Fruit fly (Drosophila melanogaster) whole organism, embryonic: ENCODE results near the gene Sec63.

Experiments used
- CG10147 ChIP-seq: fragments of 200-800 bp; sonication (Bioruptor generic); optimal IDR thresholded peaks from 2 replicates; lab custom pipeline; 2019; ENCODE audit warnings: missing biosample characterization, mild to moderate bottlenecking, missing genetic modification characterization, moderate library complexity
- CG10321 ChIP-seq: fragments of 200-800 bp; sonication (Bioruptor generic); IDR thresholded peaks from 2 replicates; pipeline ENCODE4 v1.3.6; 2022; ENCODE audit warnings: missing biosample characterization, missing genetic modification characterization
- CG10366 ChIP-seq: fragments of 200-800 bp; sonication (Bioruptor generic); IDR thresholded peaks from 2 replicates; pipeline ENCODE4 v1.3.6; 2022; ENCODE audit warnings: missing biosample characterization, missing genetic modification characterization
- CG10543 ChIP-seq: fragments of 200-800 bp; sonication (Bioruptor generic); optimal IDR thresholded peaks from 3 replicates; lab custom pipeline; 2017; ENCODE audit warnings: missing biosample characterization, mild to moderate bottlenecking, missing genetic modification characterization, moderate library complexity
- CG12299 ChIP-seq: fragments of 200-800 bp; sonication (Bioruptor generic); optimal IDR thresholded peaks from 2 replicates; lab custom pipeline; 2018; ENCODE audit warnings: missing biosample characterization, mild to moderate bottlenecking, missing genetic modification characterization
- CG12942 ChIP-seq: fragments of 200-800 bp; sonication (Bioruptor generic); optimal IDR thresholded peaks from 3 replicates; lab custom pipeline; 2016; ENCODE audit warnings: missing biosample characterization, missing genetic modification characterization
- CG14667 ChIP-seq: fragments of 200-800 bp; sonication (Bioruptor generic); IDR thresholded peaks from 2 replicates; pipeline ENCODE4 v1.3.6; 2022; ENCODE audit warnings: missing biosample characterization, missing genetic modification characterization
- CG14710 ChIP-seq: fragments of 200-800 bp; sonication (Bioruptor generic); optimal IDR thresholded peaks from 3 replicates; lab custom pipeline; 2019; ENCODE audit warnings: missing biosample characterization, mild to moderate bottlenecking, missing genetic modification characterization, moderate library complexity
- CG17359 ChIP-seq: fragments of 200-800 bp; sonication (Bioruptor generic); optimal IDR thresholded peaks from 3 replicates; lab custom pipeline; 2018; ENCODE audit warnings: missing biosample characterization, mild to moderate bottlenecking, missing genetic modification characterization, moderate library complexity
- CG17612 ChIP-seq: fragments of 200-800 bp; sonication (Bioruptor generic); IDR thresholded peaks from 2 replicates; pipeline ENCODE4 v1.3.6; 2022; ENCODE audit warnings: missing biosample characterization, missing genetic modification characterization
- CG17802 ChIP-seq: fragments of 200-800 bp; sonication (Bioruptor generic); optimal IDR thresholded peaks from 2 replicates; lab custom pipeline; 2018; ENCODE audit warnings: missing biosample characterization, mild to moderate bottlenecking, missing genetic modification characterization, moderate library complexity
- CG1832 ChIP-seq: fragments of 200-800 bp; sonication (Bioruptor generic); optimal IDR thresholded peaks from 2 replicates; lab custom pipeline; 2017; ENCODE audit warnings: missing biosample characterization, mild to moderate bottlenecking, missing genetic modification characterization, inconsistent platforms
- CG18476 ChIP-seq: fragments of 200-800 bp; sonication (Bioruptor generic); optimal IDR thresholded peaks from 2 replicates; lab custom pipeline; 2016; ENCODE audit warnings: missing biosample characterization, mild to moderate bottlenecking, missing genetic modification characterization
- CG2116 ChIP-seq: fragments of 200-800 bp; sonication (Bioruptor generic); optimal IDR thresholded peaks from 3 replicates; lab custom pipeline; 2018; ENCODE audit warnings: missing biosample characterization, mild to moderate bottlenecking, missing genetic modification characterization
- CG2120 ChIP-seq: fragments of 200-800 bp; sonication (Bioruptor generic); optimal IDR thresholded peaks from 3 replicates; lab custom pipeline; 2016; ENCODE audit warnings: missing biosample characterization, missing genetic modification characterization
- CG31365 ChIP-seq: fragments of 200-800 bp; sonication (Bioruptor generic); optimal IDR thresholded peaks from 2 replicates; lab custom pipeline; 2018; ENCODE audit warnings: missing biosample characterization, mild to moderate bottlenecking, missing genetic modification characterization
- CG31388 ChIP-seq: fragments of 200-800 bp; sonication (Bioruptor generic); optimal IDR thresholded peaks from 2 replicates; lab custom pipeline; 2016; ENCODE audit warnings: missing biosample characterization, missing genetic modification characterization
- CG3163 ChIP-seq: fragments of 200-800 bp; sonication (Bioruptor generic); optimal IDR thresholded peaks from 3 replicates; lab custom pipeline; 2016; ENCODE audit warnings: missing biosample characterization, missing genetic modification characterization
- CG32532 ChIP-seq: fragments of 200-800 bp; sonication (Bioruptor generic); IDR thresholded peaks from 2 replicates; pipeline ENCODE4 v1.3.6; 2022; ENCODE audit warnings: missing biosample characterization, missing genetic modification characterization
- CG5953 ChIP-seq: fragments of 200-800 bp; sonication (Bioruptor generic); IDR thresholded peaks from 2 replicates; pipeline ENCODE4 v1.3.6; 2022; ENCODE audit warnings: missing biosample characterization, missing genetic modification characterization
- CG6854 ChIP-seq: fragments of 200-800 bp; sonication (Bioruptor generic); optimal IDR thresholded peaks from 3 replicates; lab custom pipeline; 2017; ENCODE audit warnings: missing biosample characterization, mild to moderate bottlenecking, missing genetic modification characterization
- ERR ChIP-seq: fragments of 200-800 bp; sonication (Bioruptor generic); optimal IDR thresholded peaks from 2 replicates; lab custom pipeline; 2016; ENCODE audit warnings: missing biosample characterization, missing genetic modification characterization
- Fer2 ChIP-seq: fragments of 200-800 bp; sonication (Bioruptor generic); optimal IDR thresholded peaks from 2 replicates; lab custom pipeline; 2018; ENCODE audit warnings: missing biosample characterization, mild to moderate bottlenecking, missing genetic modification characterization, moderate library complexity
- Hr51 ChIP-seq, 2 experiments: fragments of 200-800 bp; sonication (Bioruptor generic); optimal IDR thresholded peaks; 2 replicates in 1 of 2; 3 replicates in 1 of 2; lab custom pipeline; 2016 to 2018; ENCODE audit warnings: missing biosample characterization in 2 of 2, missing genetic modification characterization in 2 of 2, mild to moderate bottlenecking in 1 of 2, moderate library complexity in 1 of 2
- MBD-R2 ChIP-seq: fragments of 200-800 bp; sonication (Bioruptor generic); IDR thresholded peaks from 2 replicates; pipeline ENCODE4 v1.3.6; 2022; ENCODE audit warnings: missing biosample characterization, missing genetic modification characterization
- Max ChIP-seq: fragments of 200-800 bp; sonication (Bioruptor generic); optimal IDR thresholded peaks from 2 replicates; lab custom pipeline; 2016; ENCODE audit warnings: missing biosample characterization, mild to moderate bottlenecking, missing genetic modification characterization
- Ptx1 ChIP-seq: fragments of 200-800 bp; sonication (Bioruptor generic); IDR thresholded peaks from 2 replicates; pipeline ENCODE4 v1.3.6; 2022; ENCODE audit warnings: missing biosample characterization, missing genetic modification characterization
- Rfx ChIP-seq: fragments of 200-800 bp; sonication (Bioruptor generic); IDR thresholded peaks from 2 replicates; pipeline ENCODE4 v1.3.6; 2022; ENCODE audit warnings: missing biosample characterization, missing genetic modification characterization
- TFAM ChIP-seq: fragments of 200-800 bp; sonication (Bioruptor generic); optimal IDR thresholded peaks from 2 replicates; lab custom pipeline; 2017; ENCODE audit warnings: missing biosample characterization, missing genetic modification characterization, inconsistent platforms
- ac ChIP-seq: fragments of 200-800 bp; sonication (Bioruptor generic); optimal IDR thresholded peaks from 3 replicates; lab custom pipeline; 2017; ENCODE audit warnings: missing biosample characterization, mild to moderate bottlenecking, missing genetic modification characterization
- ara ChIP-seq: fragments of 200-800 bp; sonication (Bioruptor generic); IDR thresholded peaks from 2 replicates; pipeline ENCODE4 v1.3.6; 2022; ENCODE audit warnings: missing biosample characterization, missing genetic modification characterization
- cad ChIP-seq: fragments of >200 bp; optimal IDR thresholded peaks from 2 replicates; lab custom pipeline; 2017; ENCODE audit warnings: missing biosample characterization, missing genetic modification characterization
- caup ChIP-seq: fragments of 200-800 bp; sonication (Bioruptor generic); optimal IDR thresholded peaks from 3 replicates; lab custom pipeline; 2017; ENCODE audit warnings: missing biosample characterization, mild to moderate bottlenecking, missing genetic modification characterization, moderate library complexity; ENCODE audit not compliant: severe bottlenecking
- cwo ChIP-seq: fragments of 200-800 bp; sonication (Bioruptor generic); optimal IDR thresholded peaks from 3 replicates; lab custom pipeline; 2017; ENCODE audit warnings: missing biosample characterization, missing genetic modification characterization, mild to moderate bottlenecking, moderate library complexity, missing genetic modification reagents
- fru ChIP-seq: fragments of >200 bp; optimal IDR thresholded peaks from 2 replicates; lab custom pipeline; 2017
- gce ChIP-seq: fragments of 200-800 bp; sonication (Bioruptor generic); IDR thresholded peaks from 3 replicates; pipeline ENCODE4 v1.3.6; 2022; ENCODE audit warnings: missing biosample characterization, missing genetic modification characterization
- gfzf ChIP-seq: fragments of 200-800 bp; sonication (Bioruptor generic); optimal IDR thresholded peaks from 2 replicates; lab custom pipeline; 2016; ENCODE audit warnings: missing biosample characterization, mild to moderate bottlenecking, missing genetic modification characterization, moderate library complexity
- hth ChIP-seq: fragments of >200 bp; optimal IDR thresholded peaks from 2 replicates; lab custom pipeline; 2017; ENCODE audit warnings: inconsistent platforms
- kah ChIP-seq: fragments of 200-800 bp; sonication (Bioruptor generic); optimal IDR thresholded peaks from 2 replicates; lab custom pipeline; 2018; ENCODE audit warnings: missing biosample characterization, mild to moderate bottlenecking, missing genetic modification characterization
- nau ChIP-seq: fragments of 200-800 bp; sonication (Bioruptor generic); optimal IDR thresholded peaks from 3 replicates; lab custom pipeline; 2017; ENCODE audit warnings: missing biosample characterization, mild to moderate bottlenecking, missing genetic modification characterization, missing genetic modification reagents
- nerfin-1 ChIP-seq: fragments of 200-800 bp; sonication (Bioruptor generic); optimal IDR thresholded peaks from 3 replicates; lab custom pipeline; 2019; ENCODE audit warnings: missing biosample characterization, mild to moderate bottlenecking, missing genetic modification characterization, moderate library complexity
- pho ChIP-seq: fragments of 200-800 bp; sonication (Bioruptor generic); optimal IDR thresholded peaks from 2 replicates; lab custom pipeline; 2016; ENCODE audit warnings: missing biosample characterization, missing genetic modification characterization
- repo ChIP-seq: fragments of 200-800 bp; sonication (Bioruptor generic); optimal IDR thresholded peaks from 2 replicates; lab custom pipeline; 2016; ENCODE audit warnings: missing biosample characterization, missing genetic modification characterization
- run ChIP-seq: fragments of 200-800 bp; sonication (Bioruptor generic); optimal IDR thresholded peaks from 3 replicates; lab custom pipeline; 2018; ENCODE audit warnings: missing biosample characterization, mild to moderate bottlenecking, missing genetic modification characterization
- sens-2 ChIP-seq: fragments of 200-800 bp; sonication (Bioruptor generic); IDR thresholded peaks from 2 replicates; pipeline ENCODE4 v1.3.6; 2022; ENCODE audit warnings: missing biosample characterization, missing genetic modification characterization
- stc ChIP-seq: fragments of 200-800 bp; sonication (Bioruptor generic); IDR thresholded peaks from 2 replicates; pipeline ENCODE4 v1.3.6; 2022; ENCODE audit warnings: missing biosample characterization, missing genetic modification characterization
- tgo ChIP-seq: fragments of 200-800 bp; sonication (Bioruptor generic); IDR thresholded peaks from 3 replicates; pipeline ENCODE4 v1.3.6; 2022; ENCODE audit warnings: missing biosample characterization, missing genetic modification characterization
- tup ChIP-seq: fragments of 200-800 bp; sonication (Bioruptor generic); optimal IDR thresholded peaks from 2 replicates; lab custom pipeline; 2016; ENCODE audit warnings: missing biosample characterization, mild to moderate bottlenecking, missing genetic modification characterization, moderate library complexity
- vnd ChIP-seq: fragments of 200-800 bp; sonication (Bioruptor generic); IDR thresholded peaks from 3 replicates; pipeline ENCODE4 v1.3.6; 2022; ENCODE audit warnings: missing biosample characterization, missing genetic modification characterization; ENCODE audit not compliant: partially characterized antibody
- zen ChIP-seq: fragments of 200-800 bp; sonication (Bioruptor generic); optimal IDR thresholded peaks from 3 replicates; lab custom pipeline; 2018; ENCODE audit warnings: missing biosample characterization, mild to moderate bottlenecking, missing genetic modification characterization, moderate library complexity

Sec63 gene

DNA sequence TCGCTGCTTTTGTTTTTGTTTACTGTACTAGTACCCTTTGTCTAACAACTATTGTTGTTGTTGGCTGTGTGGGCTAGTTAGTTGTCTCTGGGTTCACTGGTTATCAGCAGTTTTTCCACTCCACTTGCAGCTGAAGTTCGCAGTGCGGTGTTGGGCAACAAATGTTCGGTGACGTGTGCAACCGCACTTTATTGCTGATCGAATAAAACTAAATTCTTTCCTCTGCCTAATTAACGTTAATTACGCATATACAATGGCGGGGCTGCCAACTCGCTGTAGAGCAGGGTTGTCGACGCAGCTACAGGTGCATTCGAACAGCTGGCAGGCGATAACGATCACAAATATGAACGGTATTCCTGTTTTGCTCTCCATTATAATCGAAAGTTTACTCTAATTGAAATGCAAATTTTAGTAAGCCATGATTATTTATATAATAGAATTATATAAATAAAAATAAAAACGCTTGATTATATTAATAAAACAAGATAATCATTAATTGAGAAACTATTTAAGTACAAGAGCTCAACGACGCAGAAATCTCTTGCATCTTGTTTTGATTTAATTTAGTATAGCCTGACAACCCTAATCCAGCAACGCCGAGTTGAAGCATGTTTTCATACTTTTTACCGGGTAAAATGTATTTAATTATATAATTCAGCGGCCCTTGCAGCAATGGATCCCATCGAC is 31.7 kb upstream of the Sec63 start, which contains the start of the genes mrva, CG42307 and mus312 (continued):
- TF ChIP-seq Rfx (GFP tag; lab: Robert Waterston, UW) (peak; percentile 88), Ptx1 (GFP tag; lab: Robert Waterston, UW) (peak; percentile 90), vnd (GFP tag; lab: Robert Waterston, UW) (no peak), gce (GFP tag; lab: Robert Waterston, UW) (0 out of 3 replicates have a peak, but pooled peaks have one; percentile 14), CG17612 (GFP tag; lab: Robert Waterston, UW) (no peak), caup (GFP tag; lab: Kevin White, UChicago) (peak; percentile 75), CG2120 (peak; percentile 75), tup (GFP tag; lab: Kevin White, UChicago) (peak; percentile 42), CG12299 (tag; lab: Kevin White, UChicago) (peak; percentile 92), nau (GFP tag; lab: Kevin White, UChicago) (no peak), kah (peak; percentile 87), CG32532 (GFP tag; lab: Robert Waterston, UW) (peak; percentile 91), CG10147 (GFP tag; lab: Kevin White, UChicago) (peak; percentile 91), TFAM (GFP tag; lab: Kevin White, UChicago) (no peak), zen (tag; lab: Kevin White, UChicago) (peak; percentile 97), CG3163 (GFP tag; lab: Kevin White, UChicago) (no peak), stc (GFP tag; lab: Robert Waterston, UW) (peak; percentile 78), ac (GFP tag; lab: Kevin White, UChicago) (peak; percentile 52), nerfin-1 (peak; percentile 81), cad (no peak), CG17802 (tag; lab: Kevin White, UChicago) (peak; percentile 53), MBD-R2 (GFP tag; lab: Robert Waterston, UW) (peak; percentile 84), fru (lab: Kevin White, UChicago) (no peak), CG1832 (GFP tag; lab: Kevin White, UChicago) (no peak), CG6854 (GFP tag; lab: Kevin White, UChicago) (peak; percentile 44), CG14667 (GFP tag; lab: Robert Waterston, UW) (peak; percentile 85), ara (GFP tag; lab: Robert Waterston, UW) (peak; percentile 60; the same call in 1 of the 2 replicates), CG17359 (tag; lab: Kevin White, UChicago) (peak; percentile 87), cwo (peak; percentile 78), ERR (GFP tag; lab: Kevin White, UChicago) (no peak), CG14710 (tag; lab: Kevin White, UChicago) (peak; percentile 95), pho (GFP tag; lab: Kevin White, UChicago) (no peak), hth (lab: Kevin White, UChicago) (no peak), CG10366 (GFP tag; lab: Robert Waterston, UW) (peak; percentile 77), repo (peak; percentile 52), CG12942 (GFP tag; lab: Kevin White, UChicago) (peak; percentile 84), Fer2 (tag; lab: Kevin White, UChicago) (peak; percentile 76), CG10543 (GFP tag; lab: Kevin White, UChicago) (peak; percentile 96), CG2116 (GFP tag; lab: Kevin White, UChicago) (peak; percentile 85), CG10321 (GFP tag; lab: Robert Waterston, UW) (peak; percentile 41; the same call in 1 of the 2 replicates), CG31388 (peak; percentile 69), CG5953 (GFP tag; lab: Robert Waterston, UW) (peak; percentile 68; the same call in 1 of the 2 replicates), tgo (GFP tag; lab: Robert Waterston, UW) (peak; percentile 90), CG31365 (tag; lab: Kevin White, UChicago) (no peak), Max (GFP tag; lab: Kevin White, UChicago) (peak; percentile 71), Hr51 (GFP tag; optimal IDR thresholded peaks at IDR 0.05; lab: Kevin White, UChicago) (peak in 1 of 2 experiments; percentile 54), run (peak; percentile 80), gfzf (no peak), sens-2 (GFP tag; lab: Robert Waterston, UW) (peak; percentile 43; the same call in 1 of the 2 replicates), CG18476 (GFP tag; lab: Kevin White, UChicago) (peak; percentile 71)
